Worm (Caenorhabditis elegans) whole organism, L2 larva: Measurements from ENCODE around the gene C08G9.2.

Experiments
- C34F6.9 ChIP-seq: fragments of 150-350 bp; optimal IDR thresholded peaks from 2 replicates; lab custom pipeline; 2014; ENCODE audit warnings: missing biosample characterization, missing genetic modification characterization
- F13H6.1 ChIP-seq: sonication (generic microtip); optimal IDR thresholded peaks from 2 replicates; lab custom pipeline; 2016; ENCODE audit warnings: missing genetic modification characterization, missing compliant biosample characterization
- Y55F3AM.14 ChIP-seq: fragments of 200-800 bp; sonication (Bioruptor generic); optimal IDR thresholded peaks from 2 replicates; lab custom pipeline; 2018; ENCODE audit warnings: mild to moderate bottlenecking, missing genetic modification characterization, missing compliant biosample characterization
- ZK546.5 ChIP-seq: sonication (generic microtip); optimal IDR thresholded peaks from 2 replicates; lab custom pipeline; 2017; ENCODE audit warnings: missing biosample characterization, missing genetic modification characterization
- alr-1 ChIP-seq: fragments of 150-350 bp; optimal IDR thresholded peaks from 2 replicates; lab custom pipeline; 2014; ENCODE audit warnings: missing biosample characterization, missing genetic modification characterization
- ama-1 ChIP-seq: fragments of 150-350 bp; optimal IDR thresholded peaks from 2 replicates; lab custom pipeline; 2018; ENCODE audit warnings: inconsistent platforms
- blmp-1 ChIP-seq: sonication (generic microtip); optimal IDR thresholded peaks from 2 replicates; lab custom pipeline; 2017; ENCODE audit warnings: missing genetic modification characterization, mild to moderate bottlenecking, missing compliant biosample characterization, antibody characterized with exemption, moderate library complexity; ENCODE audit not compliant: insufficient read depth
- ceh-16 ChIP-seq: fragments of 150-350 bp; optimal IDR thresholded peaks from 2 replicates; lab custom pipeline; 2014; ENCODE audit warnings: missing biosample characterization, missing genetic modification characterization
- ceh-82 ChIP-seq: fragments of 150-350 bp; optimal IDR thresholded peaks from 2 replicates; lab custom pipeline; 2014; ENCODE audit warnings: missing biosample characterization, missing genetic modification characterization
- crh-2 ChIP-seq: sonication (generic microtip); optimal IDR thresholded peaks from 2 replicates; lab custom pipeline; 2017; ENCODE audit warnings: missing biosample characterization, missing genetic modification characterization
- elt-1 ChIP-seq: fragments of 150-350 bp; optimal IDR thresholded peaks from 2 replicates; lab custom pipeline; 2014; ENCODE audit warnings: missing biosample characterization, missing genetic modification characterization
- elt-3 ChIP-seq: sonication (generic microtip); optimal IDR thresholded peaks from 2 replicates; lab custom pipeline; 2017; ENCODE audit warnings: missing biosample characterization, missing genetic modification characterization
- fos-1 ChIP-seq: fragments of 150-350 bp; optimal IDR thresholded peaks from 2 replicates; lab custom pipeline; 2014; ENCODE audit warnings: missing biosample characterization, missing genetic modification characterization
- gmeb-1 ChIP-seq: fragments of 150-350 bp; optimal IDR thresholded peaks from 2 replicates; lab custom pipeline; 2014; ENCODE audit warnings: missing biosample characterization, missing genetic modification characterization
- lin-11 ChIP-seq: fragments of 150-350 bp; sonication (generic microtip); optimal IDR thresholded peaks from 2 replicates; lab custom pipeline; 2014; ENCODE audit warnings: missing biosample characterization, missing genetic modification characterization, inconsistent platforms, mixed read lengths
- lin-13 ChIP-seq: fragments of 150-350 bp; optimal IDR thresholded peaks from 2 replicates; lab custom pipeline; 2014; ENCODE audit warnings: missing biosample characterization, missing genetic modification reagents, missing genetic modification characterization
- lsy-2 ChIP-seq, 2 experiments: fragments of 150-350 bp in 1 of 2; sonication (generic microtip) in 1 of 2; optimal IDR thresholded peaks; 2 replicates each; lab custom pipeline; 2014 to 2017; ENCODE audit warnings: missing biosample characterization in 2 of 2, missing genetic modification characterization in 2 of 2
- mab-5 ChIP-seq: fragments of 150-350 bp; optimal IDR thresholded peaks from 2 replicates; lab custom pipeline; 2014; ENCODE audit warnings: missing biosample characterization, missing genetic modification characterization
- mdl-1 ChIP-seq, 2 experiments: fragments of 150-350 bp in 1 of 2; sonication (generic microtip) in 1 of 2; optimal IDR thresholded peaks; 2 replicates each; lab custom pipeline; 2017; ENCODE audit warnings: missing biosample characterization in 2 of 2, missing genetic modification characterization in 2 of 2
- nhr-129 ChIP-seq: fragments of 150-350 bp; optimal IDR thresholded peaks from 2 replicates; lab custom pipeline; 2014; ENCODE audit warnings: missing biosample characterization, missing genetic modification characterization
- nhr-21 ChIP-seq: fragments of 150-350 bp; optimal IDR thresholded peaks from 2 replicates; lab custom pipeline; 2014; ENCODE audit warnings: missing biosample characterization, missing genetic modification characterization
- nhr-23 ChIP-seq: fragments of 150-350 bp; optimal IDR thresholded peaks from 2 replicates; lab custom pipeline; 2014; ENCODE audit warnings: missing biosample characterization, missing genetic modification reagents, missing genetic modification characterization
- nhr-6 ChIP-seq: fragments of 150-350 bp; optimal IDR thresholded peaks from 2 replicates; lab custom pipeline; 2014; ENCODE audit warnings: missing biosample characterization, missing genetic modification characterization
- nhr-77 ChIP-seq: fragments of 150-350 bp; optimal IDR thresholded peaks from 2 replicates; lab custom pipeline; 2014; ENCODE audit warnings: missing biosample characterization, missing genetic modification characterization
- sem-4 ChIP-seq: fragments of 150-350 bp; optimal IDR thresholded peaks from 2 replicates; lab custom pipeline; 2014; ENCODE audit warnings: missing biosample characterization, missing genetic modification reagents, missing genetic modification characterization
- sma-3 ChIP-seq: sonication (generic microtip); optimal IDR thresholded peaks from 2 replicates; lab custom pipeline; 2016; ENCODE audit warnings: missing genetic modification reagents, missing genetic modification characterization, missing compliant biosample characterization
- sma-9 ChIP-seq, 2 experiments: fragments of 150-350 bp in 1 of 2; sonication (generic microtip) in 1 of 2; optimal IDR thresholded peaks; 2 replicates each; lab custom pipeline; 2014 to 2016; ENCODE audit warnings: missing genetic modification characterization in 2 of 2, mild to moderate bottlenecking in 1 of 2, missing biosample characterization in 1 of 2, missing compliant biosample characterization in 1 of 2, missing genetic modification reagents in 1 of 2, moderate library complexity in 1 of 2
- snpc-4 ChIP-seq: fragments of 150-350 bp; optimal IDR thresholded peaks from 2 replicates; lab custom pipeline; 2014; ENCODE audit warnings: missing biosample characterization, missing genetic modification characterization
- unc-39 ChIP-seq: fragments of 150-350 bp; optimal IDR thresholded peaks from 2 replicates; lab custom pipeline; 2014; ENCODE audit warnings: missing biosample characterization, missing genetic modification characterization
- unc-55 ChIP-seq: fragments of 150-350 bp; sonication (generic microtip); optimal IDR thresholded peaks from 3 replicates; lab custom pipeline; 2014; ENCODE audit warnings: missing biosample characterization, missing genetic modification reagents, missing genetic modification characterization
- zag-1 ChIP-seq: fragments of 150-350 bp; optimal IDR thresholded peaks from 2 replicates; lab custom pipeline; 2014; ENCODE audit warnings: missing biosample characterization, missing genetic modification characterization
- ztf-1 ChIP-seq: fragments of 200-800 bp; sonication (Bioruptor generic); conservative IDR thresholded peaks from 2 replicates; pipeline ENCODE4 v1.3.6; 2022; ENCODE audit warnings: missing genetic modification characterization, missing compliant biosample characterization
- ztf-11 ChIP-seq: sonication (generic microtip); optimal IDR thresholded peaks from 2 replicates; lab custom pipeline; 2017; ENCODE audit warnings: missing biosample characterization, missing genetic modification characterization
- ztf-4 ChIP-seq: fragments of 150-350 bp; optimal IDR thresholded peaks from 2 replicates; lab custom pipeline; 2014; ENCODE audit warnings: missing biosample characterization, missing genetic modification characterization

C08G9.2 gene

ce11 chrIV:7679120-7679519, 6.3 kb upstream of the C08G9.2 start:
- TF ChIP-seq nhr-6 (tag; lab: Kevin White, UChicago) = no peak
- TF ChIP-seq crh-2 = peak; percentile 55
- peak; percentile 55 for TF ChIP-seq fos-1 (tag; lab: Kevin White, UChicago)
- TF ChIP-seq sma-9 (GFP tag; optimal IDR thresholded peaks at IDR 0.05; lab: Kevin White, UChicago) = peak; percentile 18
- no peak for TF ChIP-seq sma-9 (tag; optimal IDR thresholded peaks at IDR 0.05; lab: Kevin White, UChicago)
- TF ChIP-seq C34F6.9 (tag; lab: Kevin White, UChicago) = no peak
- TF ChIP-seq F13H6.1 (tag; lab: Kevin White, UChicago) = peak; percentile 10

- TF ChIP-seq unc-39 (tag; lab: Kevin White, UChicago) (no peak), ceh-82 (tag; lab: Kevin White, UChicago) (no peak), snpc-4 (no peak), lin-11 (no peak), nhr-129 (tag; lab: Kevin White, UChicago) (no peak), F13H6.1 (tag; lab: Kevin White, UChicago) (no peak)
- TF ChIP-seq, all 48 proteins: peak for 0
These were observed 2.1 kb upstream of the C08G9.2 start, which contains the start of gene itr-1 for ce11 chrIV:7674874-7675273. Gene itr-1, plus strand, starts transcription at chrIV:7675174.

DNA sequence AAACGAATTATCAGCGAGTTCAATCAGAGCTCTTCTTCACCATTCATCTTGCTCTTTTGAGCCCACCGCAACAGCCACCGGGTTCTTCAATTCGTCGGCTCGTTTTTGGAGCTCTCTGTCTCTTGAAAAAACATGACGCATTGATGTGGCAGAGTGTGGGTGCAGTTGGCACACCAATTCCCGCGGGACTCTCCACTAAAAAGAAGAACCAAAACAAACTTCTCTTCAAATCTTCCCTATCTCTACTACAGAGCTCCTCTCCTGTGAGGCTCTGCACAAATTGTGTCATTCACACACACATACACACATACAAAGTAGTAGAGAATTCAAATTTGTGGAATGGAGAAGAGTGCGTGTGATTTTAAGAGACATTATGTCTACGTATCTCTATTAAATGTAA, 9.8 kb downstream of the C08G9.2 start:
- TF ChIP-seq ztf-11 (tag; lab: Kevin White, UChicago) (no peak), Y55F3AM.14 (GFP tag; lab: Kevin White, UChicago) (peak; percentile 4), nhr-129 (tag; lab: Kevin White, UChicago) (peak; percentile 26), ZK546.5 (no peak), mab-5 (tag; lab: Kevin White, UChicago) (peak; percentile 43), snpc-4 (peak; percentile 6)
- TF ChIP-seq, all 48 proteins: peak for 4

ce11 chrIV:7661569-7661968, 11.2 kb downstream of the C08G9.2 start:
- TF ChIP-seq mab-5 (tag; lab: Kevin White, UChicago) (peak; percentile 69), lsy-2 (tag; optimal IDR thresholded peaks at IDR 0.05; lab: Kevin White, UChicago) (peak in 1 of 2 experiments; percentile 6), ztf-4 (tag; lab: Kevin White, UChicago) (no peak)

ce11 chrIV:7659481-7659880, 13.3 kb downstream of the C08G9.2 start:
- TF ChIP-seq C34F6.9 (tag; lab: Kevin White, UChicago) = peak; percentile 9
- TF ChIP-seq mdl-1 (tag; optimal IDR thresholded peaks at IDR 0.05; lab: Kevin White, UChicago) = no peak
- TF ChIP-seq sma-9 (GFP tag; optimal IDR thresholded peaks at IDR 0.05; lab: Kevin White, UChicago) = peak; percentile 57
- TF ChIP-seq sma-9 (tag; optimal IDR thresholded peaks at IDR 0.05; lab: Kevin White, UChicago) = no peak
- peak; percentile 18 for TF ChIP-seq nhr-129 (tag; lab: Kevin White, UChicago)
- TF ChIP-seq sem-4 (tag; lab: Kevin White, UChicago) = peak; percentile 78
- no peak for TF ChIP-seq ztf-4 (tag; lab: Kevin White, UChicago)
- peak; percentile 19 for TF ChIP-seq F13H6.1 (tag; lab: Kevin White, UChicago)

ce11 chrIV:7658589-7658988, 14.2 kb downstream of the C08G9.2 start, which contains the start of gene C08G9.1:
Gene C08G9.1, plus strand, starts transcription at chrIV:7658763.
- TF ChIP-seq elt-3 (tag; lab: Kevin White, UChicago) (no peak), nhr-6 (tag; lab: Kevin White, UChicago) (no peak), nhr-23 (tag; lab: Kevin White, UChicago) (no peak), nhr-129 (tag; lab: Kevin White, UChicago) (peak; percentile 45), lsy-2 (tag; optimal IDR thresholded peaks at IDR 0.05; lab: Kevin White, UChicago) (peak in 1 of 2 experiments; percentile 0), ztf-1 (GFP tag; lab: Robert Waterston, UW) (no peak), unc-55 (GFP tag; lab: Kevin White, UChicago) (peak; percentile 47), mdl-1 (tag; optimal IDR thresholded peaks at IDR 0.05; lab: Kevin White, UChicago) (no peak), lin-11 (no peak), C34F6.9 (tag; lab: Kevin White, UChicago) (peak; percentile 12), nhr-21 (tag; lab: Kevin White, UChicago) (no peak), ama-1 (no peak), alr-1 (tag; lab: Kevin White, UChicago) (no peak), ceh-16 (no peak)

DNA sequence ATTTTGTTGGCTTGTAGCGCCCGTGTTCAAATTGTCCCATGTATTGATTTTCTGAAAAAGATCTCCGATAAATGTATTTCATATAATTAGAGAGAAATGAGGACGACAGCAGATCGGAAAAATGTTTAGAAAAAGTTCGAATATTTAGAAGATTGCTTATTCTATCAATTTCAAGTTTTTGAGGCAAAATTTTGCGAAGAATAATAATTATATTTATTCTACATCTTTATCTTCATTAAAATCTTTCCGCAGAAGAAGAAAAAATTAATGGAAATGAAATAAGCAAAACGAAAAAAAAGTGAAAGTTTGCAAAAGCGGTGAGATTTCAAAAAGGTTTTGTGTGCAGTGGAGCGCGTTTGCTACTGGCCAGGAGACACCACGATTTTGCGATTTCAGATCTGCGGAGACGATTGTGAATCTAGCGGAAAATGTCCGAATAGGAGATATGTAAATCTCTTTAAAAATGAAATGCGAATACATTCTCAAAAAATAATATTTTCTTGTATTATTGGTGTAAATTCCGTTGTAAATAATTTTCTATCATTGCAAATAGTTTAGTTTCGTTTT, 18.5 kb downstream of the C08G9.2 start, which contains the start of gene nrde-4:
Gene nrde-4 (minus strand): TSS at position 51 of the 567 bp plus-strand sequence.
- TF ChIP-seq C34F6.9 (tag; lab: Kevin White, UChicago) (peak; percentile 90), zag-1 (tag; lab: Kevin White, UChicago) (peak; percentile 22), sma-3 (GFP tag; lab: Kevin White, UChicago) (peak; percentile 61), unc-55 (GFP tag; lab: Kevin White, UChicago) (peak; percentile 86), lsy-2 (tag; optimal IDR thresholded peaks at IDR 0.05; lab: Kevin White, UChicago) (peak in 1 of 2 experiments; percentile 79), nhr-129 (tag; lab: Kevin White, UChicago) (peak; percentile 77), gmeb-1 (tag; lab: Kevin White, UChicago) (peak; percentile 39), lin-13 (peak; percentile 60), blmp-1 (tag; lab: Kevin White, UChicago) (peak; percentile 97), nhr-21 (tag; lab: Kevin White, UChicago) (peak; percentile 22), unc-39 (tag; lab: Kevin White, UChicago) (no peak), sma-9 (GFP tag; optimal IDR thresholded peaks at IDR 0.05; lab: Kevin White, UChicago) (peak; percentile 59), sma-9 (tag; optimal IDR thresholded peaks at IDR 0.05; lab: Kevin White, UChicago) (no peak), ztf-11 (tag; lab: Kevin White, UChicago) (no peak), elt-1 (tag; lab: Kevin White, UChicago) (no peak), ceh-82 (tag; lab: Kevin White, UChicago) (no peak), nhr-77 (no peak), elt-3 (tag; lab: Kevin White, UChicago) (no peak), fos-1 (tag; lab: Kevin White, UChicago) (peak; percentile 75), crh-2 (peak; percentile 71), sem-4 (tag; lab: Kevin White, UChicago) (peak; percentile 81)
